Worm (Caenorhabditis elegans): ENCODE measurements around the gene Y43D4A.2.
"Not testable (repeated sequence)": the region's sequence is repeated elsewhere in the genome, so short reads cannot be mapped to it uniquely, and the experiment has no call there.

Gene Y43D4A.2

DNA sequence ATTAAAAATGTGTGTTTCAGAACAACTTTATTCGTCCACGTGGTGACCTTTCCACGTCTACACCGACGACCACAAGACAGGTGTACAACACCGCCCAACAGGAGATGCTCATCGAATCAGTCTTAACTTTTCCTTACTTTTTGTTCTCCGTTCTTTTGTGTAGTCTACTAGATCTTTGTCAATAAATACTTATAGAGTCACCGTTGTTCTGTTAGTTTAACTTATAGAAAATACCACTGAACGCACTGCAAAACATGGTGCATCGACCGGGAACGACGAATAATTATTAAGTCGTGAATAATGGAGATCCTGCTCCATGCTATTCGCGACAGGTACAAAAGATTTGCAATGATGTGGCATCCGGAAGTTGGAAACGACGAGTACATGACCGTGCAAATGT is 33.1 kb downstream of the Y43D4A.2 start, which contains the start of gene Y51H4A.23:
Gene Y51H4A.23, plus strand, starts transcription at position 301 of the 400 bp plus-strand sequence.
- not testable (repeated sequence) for TF ChIP-seq pax-1, Y22D7AL.16, ceh-18 (tag; optimal IDR thresholded peaks at IDR 0.05)

DNA sequence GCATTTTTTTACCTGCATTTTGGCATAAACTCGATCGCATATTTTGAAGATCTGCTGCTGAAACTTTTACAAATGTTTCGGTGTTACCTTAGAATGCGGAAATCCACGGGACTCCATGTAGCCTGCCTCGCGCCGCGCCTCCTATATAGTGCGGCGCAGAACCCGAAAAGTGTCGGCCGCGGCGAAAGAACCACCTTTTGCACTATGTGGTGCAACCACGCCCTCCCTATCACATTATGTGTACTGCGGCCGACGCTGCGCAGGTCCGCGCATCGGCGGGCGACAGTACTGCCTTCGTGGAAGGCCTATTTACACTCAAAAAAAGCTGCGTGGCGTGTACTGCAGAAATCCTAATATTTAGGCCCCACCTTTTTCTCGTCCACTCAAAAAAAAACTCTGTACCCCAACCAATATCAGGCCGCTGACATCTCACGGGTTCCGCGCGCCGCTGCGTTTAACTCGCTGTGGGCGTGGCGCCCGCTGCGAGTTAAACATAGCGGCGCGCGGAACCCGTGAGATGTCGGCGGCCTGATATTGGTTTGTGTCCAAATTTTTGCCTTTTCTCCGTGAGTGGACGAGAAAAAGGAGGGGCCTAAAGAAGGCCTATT is 33.6 kb downstream of the Y43D4A.2 start:
- TF ChIP-seq lin-11 (tag; optimal IDR thresholded peaks at IDR 0.05) (no peak), ceh-48 (tag; optimal IDR thresholded peaks at IDR 0.05) (no peak), ref-2 (tag; optimal IDR thresholded peaks at IDR 0.05) (no peak), Y22D7AL.16 (tag; optimal IDR thresholded peaks at IDR 0.05) (no peak), odd-2 (tag; optimal IDR thresholded peaks at IDR 0.05) (no peak), che-1 (tag; optimal IDR thresholded peaks at IDR 0.05) (no peak), pha-4 (tag; optimal IDR thresholded peaks at IDR 0.05) (no peak), gmeb-2 (tag; optimal IDR thresholded peaks at IDR 0.05) (no peak), fkh-6 (tag; optimal IDR thresholded peaks at IDR 0.05) (no peak), T23F11.4 (GFP tag; optimal IDR thresholded peaks at IDR 0.05) (no peak), K02D7.2 (tag; optimal IDR thresholded peaks at IDR 0.05) (no peak), rnt-1 (tag; optimal IDR thresholded peaks at IDR 0.05) (no peak), ets-4 (tag; optimal IDR thresholded peaks at IDR 0.05) (no peak), nfya-1 (tag; optimal IDR thresholded peaks at IDR 0.05) (no peak), ceh-2 (tag; optimal IDR thresholded peaks at IDR 0.05) (no peak), sdc-2 (tag; optimal IDR thresholded peaks at IDR 0.05) (no peak), ceh-22 (tag; optimal IDR thresholded peaks at IDR 0.05) (no peak), ceh-14 (tag; optimal IDR thresholded peaks at IDR 0.05) (no peak)

DNA sequence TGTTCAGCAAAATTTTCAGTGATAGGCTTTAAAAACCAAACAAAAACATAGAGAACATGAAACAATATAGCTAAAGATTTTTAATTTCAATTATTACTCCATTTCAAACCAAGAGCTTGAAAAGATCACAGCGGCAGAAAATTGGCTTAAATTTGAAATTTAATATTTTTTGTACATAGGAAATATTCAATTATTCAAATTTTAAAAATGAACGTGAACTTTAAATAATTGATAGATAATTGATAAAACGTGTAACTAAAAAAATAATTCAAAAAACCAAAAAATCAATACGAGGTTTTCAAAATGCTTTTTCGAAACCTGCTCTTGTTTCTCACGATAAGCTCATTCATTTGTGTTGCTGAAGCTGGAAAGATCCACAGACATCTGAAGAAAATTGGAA is 35.3 kb downstream of the Y43D4A.2 start, which contains the start of gene Y51H4A.22:
Gene Y51H4A.22, plus strand, starts transcription at position 301 of the 400 bp plus-strand sequence.
- TF ChIP-seq nhr-11 (tag; optimal IDR thresholded peaks at IDR 0.05): no peak
- TF ChIP-seq sox-2 (GFP tag; IDR thresholded peaks at IDR 0.05): no peak
- no peak for TF ChIP-seq pax-1 (tag; optimal IDR thresholded peaks at IDR 0.05)

DNA sequence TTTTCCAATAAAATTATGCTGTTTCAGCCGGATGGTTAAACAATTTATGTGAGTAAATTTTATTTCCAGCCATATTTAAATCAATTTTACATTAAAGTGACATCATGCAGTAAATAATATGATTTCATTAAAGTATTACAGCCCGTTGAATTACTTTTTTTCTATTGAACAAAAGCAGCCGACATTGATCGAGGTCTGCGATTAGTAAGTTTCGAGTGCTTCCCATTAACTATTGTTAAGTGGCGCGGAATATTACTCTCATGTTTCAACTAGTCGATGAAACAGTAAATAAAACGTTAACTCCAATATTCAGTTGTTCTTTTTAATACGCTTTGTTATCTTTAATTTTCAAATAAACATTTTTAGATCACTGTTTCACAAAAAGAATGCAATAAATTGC is 37.0 kb downstream of the Y43D4A.2 start:
- no peak for TF ChIP-seq K09A11.1 (tag; optimal IDR thresholded peaks at IDR 0.05; ENCODE audit: insufficient read depth)
- no peak for TF ChIP-seq lim-6 (tag; optimal IDR thresholded peaks at IDR 0.05)
- TF ChIP-seq ceh-24 (tag; optimal IDR thresholded peaks at IDR 0.05): no peak

- TF ChIP-seq fkh-10 (GFP tag; optimal IDR thresholded peaks at IDR 0.05): no peak
- TF ChIP-seq ceh-9 (tag; optimal IDR thresholded peaks at IDR 0.05): no peak
- no peak for TF ChIP-seq hlh-30 (tag; optimal IDR thresholded peaks at IDR 0.05; ENCODE audit: insufficient read depth)
- TF ChIP-seq tbx-7 (tag; optimal IDR thresholded peaks at IDR 0.05): no peak
- TF ChIP-seq unc-3 (GFP tag; conservative IDR thresholded peaks at IDR 0.05): no peak
- TF ChIP-seq unc-3 (tag; optimal IDR thresholded peaks at IDR 0.05): no peak
- TF ChIP-seq pqm-1 (tag; optimal IDR thresholded peaks at IDR 0.05): no peak
- TF ChIP-seq nfya-1 (tag; optimal IDR thresholded peaks at IDR 0.05): no peak
- no peak for TF ChIP-seq ceh-31 (tag; optimal IDR thresholded peaks at IDR 0.05)
- TF ChIP-seq pha-2 (tag; optimal IDR thresholded peaks at IDR 0.05): no peak
- no peak for TF ChIP-seq odd-2 (tag; optimal IDR thresholded peaks at IDR 0.05)
- no peak for TF ChIP-seq elt-2 (tag; optimal IDR thresholded peaks at IDR 0.05)
- TF ChIP-seq ceh-18 (tag; optimal IDR thresholded peaks at IDR 0.05): no peak
- no peak for TF ChIP-seq pros-1 (tag; optimal IDR thresholded peaks at IDR 0.05)
- no peak for TF ChIP-seq npax-4 (tag; optimal IDR thresholded peaks at IDR 0.05)
- TF ChIP-seq unc-42 (tag; optimal IDR thresholded peaks at IDR 0.05): no peak
- TF ChIP-seq unc-55 (GFP tag; optimal IDR thresholded peaks at IDR 0.05): no peak
Measured at ce11 chrIV:16710312-16710711, 45.4 kb downstream of the Y43D4A.2 start.
